Worm (Caenorhabditis elegans) whole organism, late embryonic: ENCODE measurements around the gene nlp-78.

Source experiments
- ama-1 ChIP-seq: fragments of 150-350 bp; optimal IDR thresholded peaks from 2 replicates; lab custom pipeline; 2014
- dmd-4 ChIP-seq: sonication (generic microtip); optimal IDR thresholded peaks from 2 replicates; lab custom pipeline; 2016; ENCODE audit warnings: borderline replicate concordance, missing genetic modification characterization, missing compliant biosample characterization
- elt-2 ChIP-seq: sonication (generic microtip); optimal IDR thresholded peaks from 2 replicates; lab custom pipeline; 2016; ENCODE audit warnings: missing genetic modification reagents, missing genetic modification characterization, missing compliant biosample characterization
- gmeb-2 ChIP-seq: sonication (generic microtip); optimal IDR thresholded peaks from 2 replicates; lab custom pipeline; 2016; ENCODE audit warnings: missing genetic modification characterization, inconsistent platforms, missing compliant biosample characterization
- lin-11 ChIP-seq: fragments of 200-800 bp; sonication (Bioruptor generic); optimal IDR thresholded peaks from 2 replicates; lab custom pipeline; 2018; ENCODE audit warnings: mild to moderate bottlenecking, missing genetic modification characterization, missing compliant biosample characterization
- nhr-11 ChIP-seq: fragments of 150-350 bp; optimal IDR thresholded peaks from 2 replicates; lab custom pipeline; 2014; ENCODE audit warnings: missing biosample characterization, missing genetic modification characterization
- odd-2 ChIP-seq: sonication (generic microtip); optimal IDR thresholded peaks from 2 replicates; lab custom pipeline; 2017; ENCODE audit warnings: antibody characterized with exemption, mild to moderate bottlenecking, missing genetic modification characterization, missing compliant biosample characterization
- pqm-1 ChIP-seq: sonication (generic microtip); optimal IDR thresholded peaks from 2 replicates; lab custom pipeline; 2016; ENCODE audit warnings: missing genetic modification characterization, missing compliant biosample characterization
- unc-3 ChIP-seq, 2 experiments: fragments of 200-800 bp in 1 of 2; sonication (Bioruptor generic) in 1 of 2; sonication (generic microtip) in 1 of 2; conservative IDR thresholded peaks in 1 of 2; optimal IDR thresholded peaks in 1 of 2; 2 replicates each; pipeline versions ENCODE4 v1.3.6 to Lab custom; 2016 to 2022; ENCODE audit warnings: missing compliant biosample characterization in 2 of 2, missing genetic modification characterization in 2 of 2, missing genetic modification reagents in 1 of 2
- unc-55 ChIP-seq: sonication (generic microtip); optimal IDR thresholded peaks from 2 replicates; lab custom pipeline; 2017; ENCODE audit warnings: missing biosample characterization, missing genetic modification reagents, missing genetic modification characterization

DNA sequence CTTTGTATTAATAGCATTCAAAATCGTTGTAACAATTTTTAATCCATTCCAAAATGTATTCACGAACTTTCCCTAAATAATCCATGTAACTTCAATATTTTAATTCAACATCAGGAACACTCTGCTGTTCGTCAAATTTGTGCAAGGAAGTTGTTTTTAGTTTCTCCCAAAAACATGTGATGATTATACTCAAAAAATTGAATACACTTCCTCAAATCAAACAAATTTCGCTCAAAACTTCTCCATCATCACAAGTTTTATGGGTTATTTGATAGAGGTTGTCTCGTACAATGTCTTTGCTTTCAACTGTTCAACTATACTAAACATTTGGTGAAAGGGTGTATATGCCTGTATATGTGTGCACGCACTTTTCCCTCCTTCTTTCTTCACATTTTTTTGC, 11.0 kb upstream of the nlp-78 start:
- TF ChIP-seq elt-2 (tag; lab: Kevin White, UChicago) (no peak), unc-3 (GFP tag; conservative IDR thresholded peaks at IDR 0.05; lab: Robert Waterston, UW) (no peak), unc-3 (tag; optimal IDR thresholded peaks at IDR 0.05; lab: Kevin White, UChicago) (no peak), unc-55 (GFP tag; lab: Kevin White, UChicago) (no peak), pqm-1 (tag; lab: Kevin White, UChicago) (no peak), gmeb-2 (tag; lab: Kevin White, UChicago) (no peak), nhr-11 (no peak), ama-1 (lab: Kevin White, UChicago) (no peak), dmd-4 (tag; lab: Kevin White, UChicago) (no peak), lin-11 (tag; lab: Kevin White, UChicago) (no peak), odd-2 (tag; lab: Kevin White, UChicago) (no peak)
